Worm (Caenorhabditis elegans) whole organism, midembryonic: ENCODE measurements around the gene hpa-1.

Experiments
- flt-1 ChIP-seq: fragments of 200-800 bp; sonication (Bioruptor generic); IDR thresholded peaks from 2 replicates; pipeline ENCODE4 v1.3.6; 2022; ENCODE audit warnings: missing genetic modification characterization, missing compliant biosample characterization
- med-1 ChIP-seq: sonication (generic microtip); optimal IDR thresholded peaks from 2 replicates; lab custom pipeline; 2017; ENCODE audit warnings: missing genetic modification characterization, mild to moderate bottlenecking, missing compliant biosample characterization, antibody characterized with exemption, missing genetic modification reagents; ENCODE audit not compliant: insufficient read depth
- ztf-29 ChIP-seq: fragments of 200-800 bp; sonication (Bioruptor generic); IDR thresholded peaks from 2 replicates; pipeline ENCODE4 v1.3.6; 2022; ENCODE audit warnings: missing genetic modification reagents, missing genetic modification characterization, missing compliant biosample characterization

DNA sequence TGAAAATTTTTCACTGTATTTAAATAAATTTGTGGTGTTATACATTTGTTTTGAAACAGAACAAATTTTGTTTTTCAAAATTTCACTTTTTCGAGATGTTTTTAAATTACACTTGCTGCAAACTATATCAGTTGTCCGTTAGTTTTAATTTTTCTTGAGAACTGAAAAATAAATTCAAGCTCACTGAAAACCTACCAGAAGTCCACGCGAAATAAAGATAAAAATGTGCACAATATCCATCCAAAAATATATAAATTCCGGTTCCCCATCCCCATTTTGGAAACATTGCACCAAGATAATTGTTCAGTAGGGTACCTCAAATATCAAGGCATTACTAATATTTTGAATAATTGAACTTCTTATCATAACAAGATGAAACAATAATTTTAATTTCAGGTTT, 12.2 kb downstream of the hpa-1 start:
- TF ChIP-seq ztf-29 (no peak), med-1 (GFP tag; lab: Kevin White, UChicago) (no peak), flt-1 (GFP tag; lab: Robert Waterston, UW) (no peak)
